Fruit fly (Drosophila melanogaster) whole organism, pupa: ENCODE results near the gene blot.

Experiments used
- CG10348 ChIP-seq: fragments of 200-800 bp; sonication (Bioruptor generic); IDR thresholded peaks from 2 replicates; pipeline ENCODE4 v1.3.6; 2022; ENCODE audit warnings: missing biosample characterization, missing genetic modification characterization
- CG17806 ChIP-seq: fragments of 200-800 bp; sonication (Bioruptor generic); optimal IDR thresholded peaks from 2 replicates; lab custom pipeline; 2018; ENCODE audit warnings: missing biosample characterization, mild to moderate bottlenecking, missing genetic modification characterization, moderate library complexity
- EcR ChIP-seq: fragments of 200-800 bp; sonication (Bioruptor generic); optimal IDR thresholded peaks from 3 replicates; lab custom pipeline; 2019; ENCODE audit warnings: missing biosample characterization, missing genetic modification characterization, mild to moderate bottlenecking, moderate library complexity, missing genetic modification reagents
- Ets98B ChIP-seq: fragments of 200-800 bp; sonication (Bioruptor generic); IDR thresholded peaks from 2 replicates; pipeline ENCODE4 v1.3.6; 2022; ENCODE audit warnings: missing biosample characterization, missing genetic modification characterization
- Pif1A ChIP-seq: fragments of 200-800 bp; sonication (Bioruptor generic); optimal IDR thresholded peaks from 3 replicates; lab custom pipeline; 2016; ENCODE audit warnings: missing biosample characterization, missing genetic modification characterization
- fd96Ca ChIP-seq: fragments of 200-800 bp; sonication (Bioruptor generic); IDR thresholded peaks from 3 replicates; pipeline ENCODE4 v1.3.6; 2022; ENCODE audit warnings: missing biosample characterization, missing genetic modification characterization
- rn ChIP-seq: fragments of 200-800 bp; sonication (Bioruptor generic); IDR thresholded peaks from 2 replicates; pipeline ENCODE4 v1.3.6; 2022; ENCODE audit warnings: missing biosample characterization, missing genetic modification characterization

- no peak for TF ChIP-seq CG10348 (GFP tag; lab: Robert Waterston, UW)
- TF ChIP-seq rn (GFP tag; lab: Robert Waterston, UW) = no peak
- TF ChIP-seq Ets98B (GFP tag; lab: Robert Waterston, UW) = no peak
- TF ChIP-seq CG17806 = no peak
- no peak for TF ChIP-seq fd96Ca (GFP tag; lab: Robert Waterston, UW)
- no peak for TF ChIP-seq Pif1A (GFP tag; lab: Kevin White, UChicago)
- TF ChIP-seq EcR (GFP tag; lab: Kevin White, UChicago) = no peak
Observed at dm6 chr3L:17357431-17357830, 63.9 kb downstream of the blot start.
